Worm (Caenorhabditis elegans): ENCODE data around the gene R09A8.2.
A peak's percentile ranks its signal among the peaks of the same experiment; 100 is the strongest.

ce11 chrX:12655339-12655875 lies 36.1 kb downstream of the R09A8.2 start:
- no peak for TF ChIP-seq ceh-79 (tag; optimal IDR thresholded peaks at IDR 0.05)
- no peak for TF ChIP-seq snpc-3.4 (tag; optimal IDR thresholded peaks at IDR 0.05)
- TF ChIP-seq ama-1 (optimal IDR thresholded peaks at IDR 0.05), result no peak
- no peak for TF ChIP-seq ama-1 (GFP tag; optimal IDR thresholded peaks at IDR 0.05)
- no peak for TF ChIP-seq unc-62 (GFP tag; optimal IDR thresholded peaks at IDR 0.05)
- no peak for TF ChIP-seq lin-40 (tag; optimal IDR thresholded peaks at IDR 0.05)
- no peak for TF ChIP-seq Y79H2A.3 (GFP tag; conservative IDR thresholded peaks at IDR 0.05)
- TF ChIP-seq dpl-1 (GFP tag; optimal IDR thresholded peaks at IDR 0.05), result no peak
- peak; percentile 67; the same call in 1 of the 2 replicates for TF ChIP-seq egrh-3 (GFP tag; IDR thresholded peaks at IDR 0.05)

All from whole organism, young adult.